Fruit fly (Drosophila melanogaster) S2 (cell line): ENCODE measurements around the gene CG17681.

Source experiments
- CG8478 ChIP-seq: fragments of >200 bp; optimal IDR thresholded peaks from 2 replicates; lab custom pipeline; 2018
- CTCF ChIP-seq, 2 experiments: fragments of >200 bp; optimal IDR thresholded peaks; 2 replicates each; lab custom pipeline; 2018

The CG17681 gene

dm6 chr2L:18153068-18153467 is at the start of gene CG17681:
TSS of gene CG17681 (plus strand) at chr2L:18153123.
- TF ChIP-seq CTCF (optimal IDR thresholded peaks at IDR 0.05; lab: Kevin White, UChicago): no peak
- TF ChIP-seq CG8478 (lab: Kevin White, UChicago): no peak

DNA sequence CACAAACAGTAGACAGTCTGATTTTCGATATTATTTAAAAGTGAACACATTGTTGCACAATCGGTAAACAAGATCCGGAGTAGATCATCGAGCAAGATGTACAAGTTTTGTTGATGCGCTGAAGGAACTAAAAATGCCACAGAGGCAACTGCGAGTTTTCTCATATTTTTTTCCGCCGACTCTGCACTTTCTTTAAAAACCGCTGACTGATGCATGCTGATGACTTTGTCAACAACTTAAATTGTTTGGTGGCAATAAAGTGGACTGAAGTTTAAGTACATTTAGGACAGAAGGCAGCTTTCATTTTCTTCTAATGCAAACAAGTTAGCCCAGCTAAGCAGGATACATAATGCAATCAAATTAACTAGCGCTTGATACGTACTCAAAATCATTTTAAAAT is 40.5 kb upstream of the CG17681 start:
- no peak for TF ChIP-seq CTCF (optimal IDR thresholded peaks at IDR 0.05; lab: Kevin White, UChicago)
- no peak for TF ChIP-seq CG8478 (lab: Kevin White, UChicago)

DNA sequence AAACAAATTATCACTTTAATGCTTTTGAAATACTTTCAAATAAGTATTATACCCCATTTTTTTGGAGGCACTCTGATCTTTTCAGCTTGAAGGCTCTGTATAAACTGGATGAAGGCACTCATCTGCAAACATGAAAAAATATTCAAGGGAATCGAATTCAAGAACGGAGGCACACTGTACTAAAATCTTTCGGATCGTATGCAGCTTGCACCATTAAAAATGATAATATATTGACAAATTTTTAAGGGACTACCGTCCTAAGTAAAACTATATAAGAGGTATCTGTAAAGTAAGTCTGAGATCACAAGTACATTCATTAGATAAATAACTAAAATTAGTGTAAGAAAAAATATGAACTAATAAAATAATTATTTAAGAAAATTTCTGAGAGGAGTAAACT is 39.8 kb upstream of the CG17681 start, which contains the start of gene CG44476:
Gene CG44476 (minus strand): TSS at position 101 of the 400 bp plus-strand sequence.
- TF ChIP-seq CTCF (optimal IDR thresholded peaks at IDR 0.05; lab: Kevin White, UChicago) (no peak), CG8478 (lab: Kevin White, UChicago) (no peak)

DNA sequence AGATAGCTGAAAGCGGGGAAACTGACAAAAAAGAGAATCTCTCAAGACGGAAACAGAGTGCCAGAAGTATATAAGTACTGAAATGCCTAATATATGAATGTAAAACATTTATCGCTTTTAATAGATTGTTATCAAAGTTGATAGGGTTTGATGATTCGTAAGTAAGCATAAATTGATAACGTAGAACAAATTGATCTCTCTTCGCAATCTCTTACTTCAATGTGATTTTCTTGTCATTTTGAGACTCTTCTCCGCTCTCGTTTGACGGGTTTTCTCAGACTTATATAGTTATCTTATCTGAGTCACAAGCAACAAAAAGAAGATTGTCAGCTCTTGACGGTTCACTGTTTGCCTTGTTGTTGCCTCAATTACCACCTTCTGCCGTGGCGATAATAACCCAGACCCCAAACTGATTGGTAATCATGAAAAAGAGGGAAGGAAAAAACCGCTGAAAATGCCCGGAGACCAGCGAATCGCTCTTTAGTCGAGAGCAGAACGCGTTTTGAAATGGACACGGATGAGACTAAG is 38.7 kb upstream of the CG17681 start, which contains the start of gene CG15152:
Gene CG15152 (plus strand): TSS at position 372 of the 528 bp plus-strand sequence.
- no peak for TF ChIP-seq CG8478 (lab: Kevin White, UChicago)
- TF ChIP-seq CTCF (optimal IDR thresholded peaks at IDR 0.05; lab: Kevin White, UChicago): no peak

DNA sequence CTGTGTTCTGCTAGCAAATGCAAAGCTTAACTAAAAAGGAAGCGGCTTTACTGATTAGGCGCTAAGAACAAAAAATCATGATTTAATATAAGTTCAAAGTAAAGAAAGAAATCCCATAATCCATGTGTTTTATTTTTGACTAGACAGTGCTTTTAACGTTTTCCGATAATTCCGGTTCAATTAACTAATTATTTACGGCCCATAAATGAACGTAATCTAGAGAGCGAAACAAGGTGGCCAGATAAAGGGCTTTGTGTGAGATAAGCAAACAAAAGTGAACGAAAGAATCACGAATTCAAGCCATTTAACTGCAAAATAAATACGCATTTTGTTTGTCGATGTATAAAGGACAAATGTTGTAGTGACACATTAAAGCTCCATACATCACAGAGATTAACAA is 37.8 kb upstream of the CG17681 start:
- TF ChIP-seq CG8478 (lab: Kevin White, UChicago) (no peak), CTCF (optimal IDR thresholded peaks at IDR 0.05; lab: Kevin White, UChicago) (no peak)

dm6 chr2L:18119643-18120042 is 33.3 kb upstream of the CG17681 start, which contains the start of gene CG5758:
TSS of gene CG5758 (plus strand) at chr2L:18119995.
- no peak for TF ChIP-seq CTCF (optimal IDR thresholded peaks at IDR 0.05; lab: Kevin White, UChicago)
- no peak for TF ChIP-seq CG8478 (lab: Kevin White, UChicago)

DNA sequence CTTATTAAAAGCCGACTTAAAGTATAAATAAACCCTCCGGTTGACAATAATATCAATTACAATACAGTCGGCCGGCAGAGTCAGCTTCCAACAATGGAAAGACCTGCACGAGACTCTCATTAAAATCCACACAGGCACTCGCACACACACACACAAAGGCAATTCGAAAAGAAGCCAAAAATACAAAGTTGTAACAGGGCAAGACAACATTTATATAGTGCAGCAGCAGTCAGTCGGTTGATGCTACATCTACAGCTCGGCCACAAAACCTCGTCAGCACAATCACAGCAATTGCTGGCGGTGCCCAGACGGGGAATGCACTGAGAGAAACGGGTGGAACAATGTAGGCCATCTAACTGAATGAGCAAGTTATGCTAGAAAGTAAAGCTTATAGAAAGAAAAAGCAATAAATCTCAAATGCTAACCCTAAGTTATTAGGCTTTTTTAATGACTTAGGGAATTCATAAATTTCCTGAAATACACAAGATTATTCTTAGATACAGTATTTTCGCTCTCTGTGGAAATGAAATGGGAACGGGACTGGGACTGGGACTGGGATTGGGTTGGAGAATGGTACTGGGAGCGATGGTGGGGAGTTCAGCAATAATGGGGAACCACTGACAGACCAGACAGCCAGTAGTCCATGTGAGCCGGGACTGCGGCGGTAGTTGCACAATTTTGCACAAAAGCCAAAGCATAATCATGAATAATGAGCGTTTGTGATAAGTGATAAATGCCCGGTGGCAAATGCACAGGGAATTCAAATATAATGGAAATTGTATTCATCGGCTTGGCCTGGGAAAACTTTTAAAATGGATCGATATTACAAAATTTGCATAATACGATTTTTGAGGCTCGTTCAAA is 31.3 kb upstream of the CG17681 start:
- TF ChIP-seq CTCF (optimal IDR thresholded peaks at IDR 0.05; lab: Kevin White, UChicago): no peak
- no peak for TF ChIP-seq CG8478 (lab: Kevin White, UChicago)

DNA sequence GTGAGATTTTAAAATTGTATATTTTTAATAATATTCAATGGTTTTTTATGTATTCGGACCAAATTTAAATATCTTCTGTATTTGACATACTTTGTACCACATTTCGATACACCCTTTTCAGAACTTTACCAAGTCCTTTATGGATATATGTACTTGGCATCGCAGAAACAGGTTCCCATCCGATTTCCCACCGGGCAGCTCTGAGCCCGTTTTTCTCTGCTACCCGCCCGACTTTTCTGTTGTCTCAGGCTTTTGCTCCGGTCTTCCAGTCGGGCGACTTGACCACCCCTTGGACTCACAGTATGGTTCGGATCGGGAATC is 30.7 kb upstream of the CG17681 start:
- TF ChIP-seq CG8478 (lab: Kevin White, UChicago): no peak
- no peak for TF ChIP-seq CTCF (optimal IDR thresholded peaks at IDR 0.05; lab: Kevin White, UChicago)

DNA sequence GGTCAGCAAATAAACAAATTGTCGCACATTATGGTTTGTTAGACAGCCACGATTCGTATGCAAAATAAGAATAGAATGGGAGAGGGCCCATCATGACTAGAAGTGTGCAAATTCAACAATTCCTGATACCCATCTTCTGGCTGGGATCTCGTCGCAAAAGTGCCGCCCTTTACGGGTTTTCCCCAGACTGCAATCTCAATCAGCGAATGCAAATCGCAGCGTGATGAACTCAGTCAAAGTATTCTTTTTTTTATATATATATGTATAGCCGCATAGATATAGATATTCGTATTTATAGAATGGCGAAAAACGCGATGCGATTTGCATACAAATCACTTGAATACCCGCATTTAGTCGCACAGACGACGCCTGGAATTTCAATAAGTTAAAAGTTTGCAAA is 30.0 kb upstream of the CG17681 start:
- no peak for TF ChIP-seq CTCF (optimal IDR thresholded peaks at IDR 0.05; lab: Kevin White, UChicago)
- no peak for TF ChIP-seq CG8478 (lab: Kevin White, UChicago)

- no peak for TF ChIP-seq CTCF (optimal IDR thresholded peaks at IDR 0.05; lab: Kevin White, UChicago)
- TF ChIP-seq CG8478 (lab: Kevin White, UChicago): no peak
Measured at dm6 chr2L:18125649-18126048, 27.3 kb upstream of the CG17681 start, which contains the start of gene Grl36b. TSS of gene Grl36b (minus strand) at chr2L:18125749.

- TF ChIP-seq CG8478 (lab: Kevin White, UChicago) (no peak), CTCF (optimal IDR thresholded peaks at IDR 0.05; lab: Kevin White, UChicago) (no peak)
Measured at dm6 chr2L:18134615-18135014, 18.3 kb upstream of the CG17681 start.

DNA sequence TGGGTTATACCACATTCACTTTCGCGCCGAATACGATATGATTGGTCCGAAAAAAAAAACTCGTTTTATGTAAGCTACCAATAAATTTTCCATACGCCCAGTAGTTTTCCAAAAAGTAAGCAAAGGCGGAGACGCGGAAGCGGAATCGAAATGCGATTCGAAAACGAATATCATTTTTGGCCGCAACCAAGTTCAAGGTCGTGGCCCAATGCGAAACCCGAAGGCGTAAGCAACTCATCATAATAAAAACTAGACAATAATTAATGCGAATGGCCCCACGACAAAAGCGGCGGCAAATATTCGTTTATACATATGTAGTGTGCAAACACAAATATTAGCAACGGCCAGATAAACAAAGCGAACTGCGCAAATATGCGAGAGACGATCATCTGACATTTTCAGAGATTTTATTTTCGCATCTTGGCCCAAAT is 16.5 kb upstream of the CG17681 start:
- TF ChIP-seq CG8478 (lab: Kevin White, UChicago) (no peak), CTCF (optimal IDR thresholded peaks at IDR 0.05; lab: Kevin White, UChicago) (no peak)

DNA sequence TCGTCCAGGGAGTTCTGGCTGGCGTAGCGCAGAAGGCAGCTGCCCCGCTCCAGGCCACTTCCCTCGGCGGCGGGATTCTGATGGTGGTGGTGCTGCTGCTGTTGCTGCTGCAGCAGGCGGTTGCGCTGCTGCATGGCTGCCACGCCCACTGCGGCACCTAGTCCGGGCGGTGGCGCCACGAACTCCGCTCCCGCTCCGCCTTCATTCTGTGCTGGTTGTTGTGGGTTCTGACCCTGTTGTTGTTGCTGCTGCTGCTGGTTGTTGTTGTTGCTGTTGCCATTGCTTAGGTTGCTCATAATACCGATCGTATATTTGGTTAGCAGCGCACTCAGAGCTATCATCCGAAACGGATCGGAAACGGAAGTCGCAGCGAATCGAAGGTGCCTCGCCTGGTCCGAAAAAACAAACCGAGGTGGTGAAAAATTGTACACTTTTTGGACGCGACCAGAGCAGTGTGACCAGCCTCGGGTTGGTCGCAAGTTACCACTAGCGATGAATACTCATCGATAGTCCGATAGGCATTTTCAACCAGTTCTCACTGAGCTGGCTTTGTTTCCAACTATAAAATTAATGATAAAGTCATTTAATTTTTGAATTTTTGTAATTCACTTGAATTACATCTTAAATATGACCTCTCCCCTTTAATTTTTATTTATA is 15.2 kb upstream of the CG17681 start, which contains the start of gene kel:
Gene kel (minus strand): TSS at position 493 of the 657 bp plus-strand sequence.
- no peak for TF ChIP-seq CG8478 (lab: Kevin White, UChicago)
- TF ChIP-seq CTCF (optimal IDR thresholded peaks at IDR 0.05; lab: Kevin White, UChicago): peak in 1 of 2 experiments; percentile 34

- TF ChIP-seq CG8478 (lab: Kevin White, UChicago): no peak
- TF ChIP-seq CTCF (optimal IDR thresholded peaks at IDR 0.05; lab: Kevin White, UChicago): no peak
Measured at dm6 chr2L:18140544-18140943, 12.4 kb upstream of the CG17681 start.
